Fruit fly (Drosophila melanogaster): ENCODE measurements around the gene dimm.

DNA sequence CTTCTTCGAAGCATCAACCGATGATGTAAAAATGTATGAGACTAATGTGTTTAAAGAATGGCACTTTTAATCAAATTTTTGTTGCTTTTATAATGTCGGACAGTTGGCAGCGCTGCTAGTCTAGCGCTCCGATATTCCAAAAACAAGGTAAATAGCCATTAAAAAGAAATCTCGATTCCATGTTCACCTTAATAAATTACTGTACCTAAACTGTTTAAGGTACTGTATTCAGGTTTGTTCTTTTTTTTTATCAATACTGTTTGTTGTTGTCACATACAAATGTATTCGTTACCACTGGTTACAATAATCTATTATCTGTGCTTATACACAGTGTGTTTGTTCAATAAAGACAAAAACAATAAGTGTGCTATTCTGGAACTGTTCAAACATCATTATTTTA is 29.4 kb downstream of the dimm start, which contains the start of gene dtr:
- TF ChIP-seq Sox102F (GFP tag; optimal IDR thresholded peaks at IDR 0.05): no peak
- TF ChIP-seq CG16779 (tag; optimal IDR thresholded peaks at IDR 0.05): no peak
- no peak for TF ChIP-seq CG10669 (GFP tag; optimal IDR thresholded peaks at IDR 0.05)
- no peak for TF ChIP-seq esn (GFP tag; optimal IDR thresholded peaks at IDR 0.05)
- TF ChIP-seq CG10631 (GFP tag; optimal IDR thresholded peaks at IDR 0.05): no peak
- TF ChIP-seq CG34406 (GFP tag; optimal IDR thresholded peaks at IDR 0.05): no peak
- no peak for TF ChIP-seq CG6854 (GFP tag; optimal IDR thresholded peaks at IDR 0.05)
- TF ChIP-seq CG9139 (GFP tag; optimal IDR thresholded peaks at IDR 0.05): no peak

Data from whole organism, prepupa.